Worm (Caenorhabditis elegans) whole organism, mixed stage, embryonic: ENCODE data around the gene fbxb-38.

Source experiments
- elt-3 ChIP-seq: fragments of 150-350 bp; optimal IDR thresholded peaks from 2 replicates; lab custom pipeline; 2014; ENCODE audit warnings: missing biosample characterization, missing genetic modification characterization
- mep-1 ChIP-seq: fragments of 150-350 bp; optimal IDR thresholded peaks from 2 replicates; lab custom pipeline; 2017; ENCODE audit warnings: missing biosample characterization, missing genetic modification reagents, missing genetic modification characterization, inconsistent platforms
- nhr-237 ChIP-seq: fragments of 150-350 bp; optimal IDR thresholded peaks from 2 replicates; lab custom pipeline; 2014; ENCODE audit warnings: missing biosample characterization, missing genetic modification characterization
- nhr-28 ChIP-seq: fragments of 150-350 bp; optimal IDR thresholded peaks from 2 replicates; lab custom pipeline; 2014; ENCODE audit warnings: missing biosample characterization, missing genetic modification characterization
- pha-4 ChIP-seq: fragments of 150-350 bp; optimal IDR thresholded peaks from 2 replicates; lab custom pipeline; 2018; ENCODE audit warnings: missing biosample characterization, missing genetic modification reagents, missing genetic modification characterization
- sem-2 ChIP-seq: fragments of 200-800 bp; sonication (Bioruptor generic); optimal IDR thresholded peaks from 2 replicates; lab custom pipeline; 2018; ENCODE audit warnings: mild to moderate bottlenecking, missing genetic modification characterization, missing compliant biosample characterization
- snpc-4 ChIP-seq: fragments of 150-350 bp; optimal IDR thresholded peaks from 2 replicates; lab custom pipeline; 2014; ENCODE audit warnings: missing biosample characterization, missing genetic modification characterization
- unc-62 ChIP-seq: fragments of 150-350 bp; optimal IDR thresholded peaks from 2 replicates; lab custom pipeline; 2014; ENCODE audit warnings: missing biosample characterization, missing genetic modification reagents, missing genetic modification characterization
- ztf-11 ChIP-seq: fragments of 150-350 bp; optimal IDR thresholded peaks from 2 replicates; lab custom pipeline; 2014; ENCODE audit warnings: missing biosample characterization, missing genetic modification characterization

ce11 chrII:2191383-2191782 is 22.8 kb upstream of the fbxb-38 start:
- TF ChIP-seq unc-62 (GFP tag; lab: Kevin White, UChicago): no peak
- no peak for TF ChIP-seq nhr-28
- TF ChIP-seq ztf-11 (tag; lab: Kevin White, UChicago): no peak
- no peak for TF ChIP-seq sem-2
- no peak for TF ChIP-seq snpc-4 (tag; lab: Kevin White, UChicago)
- TF ChIP-seq elt-3 (tag; lab: Kevin White, UChicago): no peak
- no peak for TF ChIP-seq pha-4
- TF ChIP-seq nhr-237 (tag; lab: Kevin White, UChicago): no peak
- no peak for TF ChIP-seq mep-1 (tag; lab: Kevin White, UChicago)
